Worm (Caenorhabditis elegans) whole organism, early embryonic: ENCODE measurements around the gene lrpc-1.

ENCODE experiments used
- B0310.2 ChIP-seq: sonication (generic microtip); optimal IDR thresholded peaks from 2 replicates; lab custom pipeline; 2016; ENCODE audit warnings: mild to moderate bottlenecking, missing genetic modification characterization, missing compliant biosample characterization
- ama-1 ChIP-seq: fragments of 150-350 bp; optimal IDR thresholded peaks from 2 replicates; lab custom pipeline; 2014
- flt-1 ChIP-seq: fragments of 200-800 bp; sonication (Bioruptor generic); IDR thresholded peaks from 2 replicates; pipeline ENCODE4 v1.3.6; 2022; ENCODE audit warnings: missing genetic modification characterization, missing compliant biosample characterization

DNA sequence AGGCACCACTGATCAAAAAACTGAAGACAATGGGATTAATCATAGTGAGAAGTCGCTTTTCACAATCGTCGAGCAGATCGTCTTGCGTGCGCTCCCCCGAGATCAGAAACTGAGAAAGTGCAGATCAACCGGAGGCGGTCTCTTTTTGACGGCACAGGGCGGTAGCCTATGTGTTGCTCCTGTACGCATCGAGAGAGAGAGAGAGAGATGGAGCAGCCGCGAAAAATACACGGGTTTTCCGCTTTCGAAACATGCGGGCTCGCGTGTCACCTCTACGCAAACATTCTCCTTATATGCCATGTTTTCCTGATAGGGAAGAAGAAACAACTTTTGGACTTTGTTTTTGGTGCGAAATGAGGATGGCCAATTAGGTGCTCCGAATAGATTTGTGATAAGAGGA lies at the start of gene lrpc-1:
- TF ChIP-seq ama-1 (lab: Kevin White, UChicago) (no peak), B0310.2 (tag; lab: Kevin White, UChicago) (no peak), flt-1 (no peak)
